Fruit fly (Drosophila melanogaster) ovary, adult (tissue): ENCODE measurements around the gene ng3.

Experiments used
- CG17801 ChIP-seq: fragments of 200-800 bp; optimal IDR thresholded peaks from 2 replicates; lab custom pipeline; 2019; ENCODE audit warnings: missing biosample characterization, mild to moderate bottlenecking, missing genetic modification characterization, moderate library complexity; ENCODE audit not compliant: partially characterized antibody

The ng3 gene

dm6 chrX:3233683-3234082 lies 8.2 kb downstream of the ng3 start:
- no peak for TF ChIP-seq CG17801

DNA sequence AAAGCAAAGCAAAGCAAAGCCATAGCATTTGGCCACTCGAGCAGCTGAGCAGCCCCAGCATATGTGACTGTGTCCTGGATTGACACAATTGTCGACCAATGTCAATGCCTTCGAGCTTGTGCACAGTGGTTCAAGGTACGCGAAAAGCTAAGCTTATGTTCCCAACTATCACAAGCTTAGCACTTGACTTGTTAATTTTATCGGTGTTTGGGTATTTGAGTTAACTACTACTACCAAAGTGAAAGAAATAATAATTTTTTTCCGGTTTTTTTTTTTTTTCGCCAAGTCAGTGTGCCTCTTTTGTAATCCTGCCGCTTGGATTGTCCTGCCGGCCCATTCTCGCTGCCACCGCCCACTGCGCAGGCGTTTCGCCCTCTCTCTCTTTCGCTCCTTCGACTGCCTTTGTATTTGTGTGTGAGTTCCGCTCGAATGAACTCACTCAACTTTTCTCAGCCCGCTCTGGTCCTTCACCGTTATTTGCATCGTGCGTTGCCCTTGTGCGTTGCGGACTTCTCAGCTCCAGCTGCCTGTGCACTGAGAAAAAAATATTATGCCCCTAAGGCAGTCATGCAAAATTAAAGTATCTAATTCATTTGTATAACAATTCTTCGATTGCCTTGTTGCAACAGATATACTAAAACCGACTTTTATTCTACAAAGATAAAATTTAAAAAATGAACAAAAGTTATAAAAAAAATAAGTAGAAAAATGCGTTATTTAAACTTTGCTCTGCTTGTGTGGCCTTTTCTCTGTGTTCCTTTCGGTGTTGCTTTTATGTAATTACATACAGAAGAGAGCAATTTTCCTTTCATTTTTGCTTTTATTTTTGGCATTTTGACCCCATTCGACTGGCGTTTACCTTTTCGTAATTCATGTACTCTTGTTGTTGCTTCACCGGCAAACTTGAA lies 35.7 kb downstream of the ng3 start:
- TF ChIP-seq CG17801, result no peak

DNA sequence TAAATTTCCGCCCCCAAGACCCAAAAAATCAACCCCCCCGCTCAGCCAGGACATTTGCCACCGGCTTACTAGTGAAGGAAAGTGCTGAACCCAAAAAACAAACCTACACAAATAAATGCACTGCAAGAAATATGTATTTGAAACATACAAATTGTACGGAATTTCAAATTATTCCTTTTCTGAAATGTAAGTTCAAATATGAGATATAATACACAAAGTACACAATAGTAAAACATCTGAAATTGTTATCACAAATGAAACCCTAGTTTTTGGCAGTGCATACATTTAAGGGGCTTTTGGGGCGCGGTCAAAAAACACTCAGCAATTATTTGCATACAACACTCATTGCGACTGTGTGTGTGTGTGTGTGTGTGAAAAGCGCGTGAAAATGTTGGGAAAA lies 48.1 kb downstream of the ng3 start:
- no peak for TF ChIP-seq CG17801

dm6 chrX:3192301-3192700 lies 49.6 kb downstream of the ng3 start:
- no peak for TF ChIP-seq CG17801
